Worm (Caenorhabditis elegans) whole organism, L4 larva: ENCODE measurements around the gene C33C12.4.

Experiments used
- Y48G9A.11 ChIP-seq: fragments of 200-800 bp; sonication (Bioruptor generic); IDR thresholded peaks from 2 replicates; pipeline ENCODE4 v1.3.6; 2022; ENCODE audit warnings: missing genetic modification reagents, missing genetic modification characterization, missing compliant biosample characterization
- ama-1 ChIP-seq: fragments of 150-350 bp; optimal IDR thresholded peaks from 2 replicates; lab custom pipeline; 2014; ENCODE audit warnings: inconsistent platforms, mixed read lengths
- ctbp-1 ChIP-seq: fragments of 200-800 bp; sonication (Bioruptor generic); IDR thresholded peaks from 2 replicates; pipeline ENCODE4 v1.3.6; 2022; ENCODE audit warnings: missing genetic modification reagents, missing genetic modification characterization, missing compliant biosample characterization
- fos-1 ChIP-seq: fragments of 150-350 bp; optimal IDR thresholded peaks from 2 replicates; lab custom pipeline; 2014; ENCODE audit warnings: missing biosample characterization, missing genetic modification characterization
- hlh-11 ChIP-seq: fragments of 200-800 bp; sonication (Bioruptor generic); optimal IDR thresholded peaks from 2 replicates; lab custom pipeline; 2018; ENCODE audit warnings: mild to moderate bottlenecking, missing genetic modification characterization, missing compliant biosample characterization
- jun-1 ChIP-seq: fragments of 150-350 bp; optimal IDR thresholded peaks from 2 replicates; lab custom pipeline; 2014; ENCODE audit warnings: missing biosample characterization, missing genetic modification reagents, missing genetic modification characterization
- lin-15B ChIP-seq: fragments of 150-350 bp; sonication (generic microtip); optimal IDR thresholded peaks from 3 replicates; lab custom pipeline; 2014; ENCODE audit warnings: missing biosample characterization, missing genetic modification characterization
- lsy-2 ChIP-seq, 2 experiments: fragments of 150-350 bp in 1 of 2; sonication (generic microtip) in 1 of 2; optimal IDR thresholded peaks; 2 replicates each; lab custom pipeline; 2014 to 2017; ENCODE audit warnings: missing biosample characterization in 2 of 2, missing genetic modification characterization in 2 of 2
- madf-5 ChIP-seq, 2 experiments: fragments of 200-800 bp; sonication (Bioruptor generic); IDR thresholded peaks; 2 replicates each; pipeline ENCODE4 v1.3.6; 2022; ENCODE audit warnings: missing compliant biosample characterization in 2 of 2, missing genetic modification characterization in 2 of 2
- nhr-102 ChIP-seq: sonication (generic microtip); optimal IDR thresholded peaks from 2 replicates; lab custom pipeline; 2016; ENCODE audit warnings: mild to moderate bottlenecking, missing genetic modification characterization, moderate library complexity, missing compliant biosample characterization
- nhr-111 ChIP-seq: fragments of 200-800 bp; sonication (Bioruptor generic); optimal IDR thresholded peaks from 2 replicates; lab custom pipeline; 2018; ENCODE audit warnings: mild to moderate bottlenecking, missing genetic modification characterization, missing compliant biosample characterization
- pqm-1 ChIP-seq: sonication (generic microtip); optimal IDR thresholded peaks from 2 replicates; lab custom pipeline; 2017; ENCODE audit warnings: missing biosample characterization, missing genetic modification characterization
- unc-39 ChIP-seq: sonication (generic microtip); optimal IDR thresholded peaks from 2 replicates; lab custom pipeline; 2017; ENCODE audit warnings: missing biosample characterization, missing genetic modification characterization

DNA sequence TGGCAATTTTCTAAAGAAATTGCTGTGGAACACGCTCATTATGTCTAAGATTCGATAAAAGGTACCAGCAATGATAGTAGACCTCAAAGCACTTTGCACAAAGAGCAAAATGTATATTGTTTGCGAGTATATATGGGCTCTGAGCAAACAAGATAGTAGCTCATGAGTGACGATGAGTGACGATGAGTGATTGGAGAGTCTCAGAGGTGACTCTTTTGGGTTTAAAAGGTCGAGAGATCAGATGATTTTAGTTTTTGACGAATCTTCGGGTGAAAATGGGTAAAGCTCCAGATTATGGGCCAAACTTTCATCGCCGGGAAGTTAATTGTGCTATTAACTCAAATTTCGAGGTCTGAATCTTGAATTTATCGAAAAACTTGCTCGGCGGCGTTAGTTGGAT is 30.5 kb upstream of the C33C12.4 start:
- no peak for TF ChIP-seq jun-1 (tag; lab: Kevin White, UChicago)
- TF ChIP-seq nhr-111 (GFP tag; lab: Kevin White, UChicago) = no peak
- no peak for TF ChIP-seq nhr-102
- TF ChIP-seq fos-1 (tag; lab: Kevin White, UChicago) = no peak
- TF ChIP-seq hlh-11 (tag; lab: Kevin White, UChicago) = no peak
- TF ChIP-seq lin-15B (tag; lab: Kevin White, UChicago) = no peak
- no peak for TF ChIP-seq ctbp-1 (GFP tag; lab: Robert Waterston, UW)
- TF ChIP-seq unc-39 (tag; lab: Kevin White, UChicago) = no peak
- TF ChIP-seq pqm-1 (tag; lab: Kevin White, UChicago) = no peak
- TF ChIP-seq Y48G9A.11 = no peak
- no peak for TF ChIP-seq lsy-2 (tag; optimal IDR thresholded peaks at IDR 0.05; lab: Kevin White, UChicago)
- no peak for TF ChIP-seq ama-1 (lab: Kevin White, UChicago)
- no peak for TF ChIP-seq madf-5 (GFP tag; IDR thresholded peaks at IDR 0.05; lab: Robert Waterston, UW)
